Fruit fly (Drosophila melanogaster): ENCODE measurements around the gene CG3448.

DNA sequence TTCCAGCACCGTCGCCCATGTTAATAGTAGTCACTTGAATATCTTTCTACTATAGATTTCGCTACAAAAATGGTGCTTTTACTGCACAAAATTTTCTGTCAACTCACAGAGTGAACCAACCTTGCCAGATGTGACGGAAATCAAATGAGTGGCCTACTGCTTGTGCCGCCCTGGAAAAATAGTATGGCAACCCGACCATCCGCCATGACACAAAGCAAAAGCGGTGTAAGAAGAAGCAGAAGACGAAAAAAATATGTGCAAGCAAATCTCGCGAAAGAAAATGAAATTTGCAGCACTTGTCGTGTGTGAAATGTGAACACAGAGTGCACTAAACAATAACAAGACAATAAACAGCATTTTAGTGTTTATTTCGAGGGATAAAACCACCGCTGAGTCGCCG lies 25.5 kb upstream of the CG3448 start, which contains the start of the genes Uch-L5 and Jarid2:
- no peak for TF ChIP-seq Hnf4 (GFP tag; optimal IDR thresholded peaks at IDR 0.05)
- TF ChIP-seq psq (GFP tag; optimal IDR thresholded peaks at IDR 0.05), result peak; percentile 70
- TF ChIP-seq Hr83 (GFP tag; optimal IDR thresholded peaks at IDR 0.05; ENCODE audit: poor library complexity, severe bottlenecking), result peak; percentile 83
- peak in 1 of 2 experiments; percentile 78 for TF ChIP-seq foxo (GFP tag; optimal IDR thresholded peaks at IDR 0.05)
- no peak for TF ChIP-seq usp (GFP tag; optimal IDR thresholded peaks at IDR 0.05)
- TF ChIP-seq lola (GFP tag; optimal IDR thresholded peaks at IDR 0.05), result no peak
- TF ChIP-seq rgr (GFP tag; optimal IDR thresholded peaks at IDR 0.05), result peak; percentile 68
- TF ChIP-seq sage (GFP tag; optimal IDR thresholded peaks at IDR 0.05), result no peak
- TF ChIP-seq dsf (GFP tag; optimal IDR thresholded peaks at IDR 0.05; ENCODE audit: borderline replicate concordance), result no peak
- TF ChIP-seq fru (GFP tag; optimal IDR thresholded peaks at IDR 0.05), result peak; percentile 49

Measured in whole organism, wandering third instar larva.